Worm (Caenorhabditis elegans): ENCODE results near the gene fib-1.

The fib-1 gene

ce11 chrV:14996236-14996635, 5.8 kb downstream of the fib-1 start, which contains the start of gene irld-14:
TSS of gene irld-14 (plus strand) at chrV:14996536.
- no peak for TF ChIP-seq F44E2.7 (GFP tag; IDR thresholded peaks at IDR 0.05)
- TF ChIP-seq daf-19 (GFP tag; conservative IDR thresholded peaks at IDR 0.05): no peak
- no peak for TF ChIP-seq unc-130 (GFP tag; optimal IDR thresholded peaks at IDR 0.05)
- TF ChIP-seq T26A8.4 (GFP tag; IDR thresholded peaks at IDR 0.05): no peak
- TF ChIP-seq F10B5.3 (tag; optimal IDR thresholded peaks at IDR 0.05): no peak
- no peak for TF ChIP-seq T20F7.1 (GFP tag; optimal IDR thresholded peaks at IDR 0.05)
- TF ChIP-seq cey-2 (tag; optimal IDR thresholded peaks at IDR 0.05; ENCODE audit: borderline replicate concordance, insufficient read depth): no peak
- TF ChIP-seq ctbp-1 (GFP tag; IDR thresholded peaks at IDR 0.05): no peak
- no peak for TF ChIP-seq tag-97 (GFP tag; IDR thresholded peaks at IDR 0.05)
- no peak for TF ChIP-seq D1046.2 (GFP tag; IDR thresholded peaks at IDR 0.05)
- no peak for TF ChIP-seq ZK546.5 (tag; optimal IDR thresholded peaks at IDR 0.05)
- no peak for TF ChIP-seq set-16 (GFP tag; IDR thresholded peaks at IDR 0.05)
- no peak for TF ChIP-seq snpc-4 (tag; optimal IDR thresholded peaks at IDR 0.05)
- no peak for TF ChIP-seq zfp-3 (GFP tag; conservative IDR thresholded peaks at IDR 0.05)
- TF ChIP-seq tra-1 (GFP tag; IDR thresholded peaks at IDR 0.05): no peak
- no peak for TF ChIP-seq nhr-11 (tag; optimal IDR thresholded peaks at IDR 0.05)
- TF ChIP-seq ceh-44 (GFP tag; IDR thresholded peaks at IDR 0.05): no peak

ce11 chrV:14993620-14994019, 8.4 kb downstream of the fib-1 start, which contains the start of gene fil-1:
TSS of gene fil-1 (plus strand) at chrV:14993838.
- TF ChIP-seq jun-1 (tag; optimal IDR thresholded peaks at IDR 0.05): no peak
- no peak for TF ChIP-seq F44E2.7 (GFP tag; IDR thresholded peaks at IDR 0.05)
- TF ChIP-seq dve-1 (tag; optimal IDR thresholded peaks at IDR 0.05; ENCODE audit: insufficient read depth): peak; percentile 26
- no peak for TF ChIP-seq nhr-76 (tag; optimal IDR thresholded peaks at IDR 0.05)
- peak; percentile 65 for TF ChIP-seq dmd-6 (GFP tag; IDR thresholded peaks at IDR 0.05)
- TF ChIP-seq mep-1 (tag; optimal IDR thresholded peaks at IDR 0.05): no peak
- no peak for TF ChIP-seq aly-2 (tag; optimal IDR thresholded peaks at IDR 0.05)
- no peak for TF ChIP-seq ZK337.2 (GFP tag; IDR thresholded peaks at IDR 0.05)
- no peak for TF ChIP-seq egl-43 (GFP tag; IDR thresholded peaks at IDR 0.05)
- TF ChIP-seq gei-8 (GFP tag; optimal IDR thresholded peaks at IDR 0.05): no peak
- TF ChIP-seq nhr-25 (tag; optimal IDR thresholded peaks at IDR 0.05; ENCODE audit: borderline replicate concordance, insufficient read depth): no peak
- TF ChIP-seq set-16 (GFP tag; IDR thresholded peaks at IDR 0.05): no peak
- TF ChIP-seq zip-11 (GFP tag; IDR thresholded peaks at IDR 0.05): no peak
- no peak for TF ChIP-seq unc-39 (tag; optimal IDR thresholded peaks at IDR 0.05)
- no peak for TF ChIP-seq R02D3.7 (tag; optimal IDR thresholded peaks at IDR 0.05)
- TF ChIP-seq lin-39 (tag; optimal IDR thresholded peaks at IDR 0.05): no peak
- no peak for TF ChIP-seq nhr-102 (tag; optimal IDR thresholded peaks at IDR 0.05)
- TF ChIP-seq saeg-2 (GFP tag; IDR thresholded peaks at IDR 0.05): no peak
- no peak for TF ChIP-seq lin-38 (GFP tag; IDR thresholded peaks at IDR 0.05)
- TF ChIP-seq lsy-2 (tag; optimal IDR thresholded peaks at IDR 0.05): no peak
- TF ChIP-seq lir-3 (tag; optimal IDR thresholded peaks at IDR 0.05): no peak
- no peak for TF ChIP-seq dmd-8 (GFP tag; IDR thresholded peaks at IDR 0.05)
- TF ChIP-seq nhr-10 (tag; optimal IDR thresholded peaks at IDR 0.05): no peak
- no peak for TF ChIP-seq nhr-237 (tag; optimal IDR thresholded peaks at IDR 0.05)
- TF ChIP-seq lim-7 (GFP tag; IDR thresholded peaks at IDR 0.05): no peak
- TF ChIP-seq F37D6.2 (tag; optimal IDR thresholded peaks at IDR 0.05): no peak
- no peak for TF ChIP-seq fkh-10 (GFP tag; optimal IDR thresholded peaks at IDR 0.05)
- no peak for TF ChIP-seq nhr-111 (GFP tag; optimal IDR thresholded peaks at IDR 0.05)
- no peak for TF ChIP-seq snpc-4 (tag; optimal IDR thresholded peaks at IDR 0.05)
- no peak for TF ChIP-seq hmg-1.1 (GFP tag; IDR thresholded peaks at IDR 0.05)
- TF ChIP-seq hlh-11 (tag; optimal IDR thresholded peaks at IDR 0.05): peak; percentile 34
- no peak for TF ChIP-seq daf-16 (GFP tag; optimal IDR thresholded peaks at IDR 0.05)
- TF ChIP-seq daf-16 (tag; optimal IDR thresholded peaks at IDR 0.05): peak; percentile 88
- TF ChIP-seq F49E8.2 (tag; optimal IDR thresholded peaks at IDR 0.05; ENCODE audit: borderline replicate concordance): no peak
- TF ChIP-seq nhr-28 (tag; optimal IDR thresholded peaks at IDR 0.05): peak; percentile 59
- no peak for TF ChIP-seq daf-8 (GFP tag; IDR thresholded peaks at IDR 0.05)
- TF ChIP-seq nhr-6 (tag; optimal IDR thresholded peaks at IDR 0.05): no peak
- no peak for TF ChIP-seq D1046.2 (GFP tag; IDR thresholded peaks at IDR 0.05)
- no peak for TF ChIP-seq mdl-1 (tag; optimal IDR thresholded peaks at IDR 0.05)
